Fruit fly (Drosophila melanogaster) whole organism, wandering third instar larva: ENCODE measurements around the gene yellow-g.

Experiments used
- Abd-B ChIP-seq: fragments of >200 bp; optimal IDR thresholded peaks from 2 replicates; lab custom pipeline; 2017; ENCODE audit warnings: missing biosample characterization, missing genetic modification characterization
- CG32264 ChIP-seq: fragments of 200-800 bp; sonication (Bioruptor generic); optimal IDR thresholded peaks from 2 replicates; lab custom pipeline; 2016; ENCODE audit warnings: missing biosample characterization, missing genetic modification characterization
- CrebA ChIP-seq: fragments of 200-800 bp; sonication (Bioruptor generic); optimal IDR thresholded peaks from 2 replicates; lab custom pipeline; 2016; ENCODE audit warnings: missing biosample characterization, mild to moderate bottlenecking, missing genetic modification characterization, borderline replicate concordance
- Hr78 ChIP-seq: fragments of >200 bp; optimal IDR thresholded peaks from 2 replicates; lab custom pipeline; 2017; ENCODE audit warnings: missing biosample characterization, missing genetic modification characterization
- Mio ChIP-seq: sonication (Bioruptor generic); optimal IDR thresholded peaks from 2 replicates; lab custom pipeline; 2016; ENCODE audit warnings: missing biosample characterization, missing genetic modification characterization
- Myc ChIP-seq: fragments of >200 bp; optimal IDR thresholded peaks from 2 replicates; lab custom pipeline; 2017
- N ChIP-seq: fragments of >200 bp; optimal IDR thresholded peaks from 2 replicates; lab custom pipeline; 2018; ENCODE audit warnings: missing biosample characterization, missing external identifiers, missing genetic modification characterization
- Vsx2 ChIP-seq: fragments of 200-300, 225-300 bp; sonication (Bioruptor generic); optimal IDR thresholded peaks from 2 replicates; lab custom pipeline; 2018; ENCODE audit warnings: missing biosample characterization, missing genetic modification characterization; ENCODE audit not compliant: partially characterized antibody
- ey ChIP-seq: fragments of 200-800 bp; sonication (Bioruptor generic); optimal IDR thresholded peaks from 2 replicates; lab custom pipeline; 2016; ENCODE audit warnings: missing biosample characterization, missing genetic modification characterization
- pan ChIP-seq: fragments of >200 bp; optimal IDR thresholded peaks from 2 replicates; lab custom pipeline; 2017
- psq ChIP-seq: fragments of 200-800 bp; sonication (Bioruptor generic); optimal IDR thresholded peaks from 3 replicates; lab custom pipeline; 2017; ENCODE audit warnings: missing biosample characterization, mild to moderate bottlenecking, missing genetic modification characterization, moderate library complexity
- sage ChIP-seq: fragments of 200-800 bp; sonication (Bioruptor generic); optimal IDR thresholded peaks from 2 replicates; lab custom pipeline; 2016; ENCODE audit warnings: missing biosample characterization, mild to moderate bottlenecking, missing genetic modification characterization
- sv ChIP-seq: fragments of 200-800 bp; sonication (Bioruptor generic); optimal IDR thresholded peaks from 3 replicates; lab custom pipeline; 2016; ENCODE audit warnings: missing biosample characterization, missing genetic modification characterization
- usp ChIP-seq: fragments of >200 bp; optimal IDR thresholded peaks from 2 replicates; lab custom pipeline; 2017; ENCODE audit warnings: missing biosample characterization, missing genetic modification characterization

DNA sequence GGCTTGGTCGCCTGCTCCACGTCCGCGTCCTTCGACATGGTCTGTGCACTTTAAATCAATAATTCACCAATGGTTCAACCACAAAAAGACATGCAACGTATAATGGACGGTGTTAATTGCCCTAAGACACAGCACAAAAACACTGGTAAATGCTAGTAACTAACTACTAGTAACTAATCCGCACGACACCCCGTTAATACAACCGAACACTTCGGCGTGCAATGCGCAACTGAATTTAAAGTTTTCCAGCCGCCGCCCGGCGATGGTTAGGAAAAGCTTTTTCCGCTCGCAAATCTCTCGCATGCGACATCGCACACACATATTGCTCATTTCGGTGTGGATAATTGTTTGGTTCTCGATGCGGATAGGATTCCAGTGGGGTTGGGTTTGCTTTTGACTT, 16.8 kb downstream of the yellow-g start:
- TF ChIP-seq Hr78 (no peak), usp (GFP tag; lab: Kevin White, UChicago) (no peak), CG32264 (GFP tag; lab: Kevin White, UChicago) (no peak), Mio (GFP tag; lab: Kevin White, UChicago) (no peak), Abd-B (no peak), psq (GFP tag; lab: Kevin White, UChicago) (no peak), pan (no peak), Vsx2 (GFP tag; lab: Kevin White, UChicago) (no peak), sv (no peak), N (GFP tag; lab: Kevin White, UChicago) (no peak), ey (GFP tag; lab: Kevin White, UChicago) (no peak), Myc (no peak), sage (GFP tag; lab: Kevin White, UChicago) (no peak), CrebA (GFP tag; lab: Kevin White, UChicago) (no peak)
